Comparison of ENCODE assay signal across 4 worm cellular contexts in the genomic region with DNA sequence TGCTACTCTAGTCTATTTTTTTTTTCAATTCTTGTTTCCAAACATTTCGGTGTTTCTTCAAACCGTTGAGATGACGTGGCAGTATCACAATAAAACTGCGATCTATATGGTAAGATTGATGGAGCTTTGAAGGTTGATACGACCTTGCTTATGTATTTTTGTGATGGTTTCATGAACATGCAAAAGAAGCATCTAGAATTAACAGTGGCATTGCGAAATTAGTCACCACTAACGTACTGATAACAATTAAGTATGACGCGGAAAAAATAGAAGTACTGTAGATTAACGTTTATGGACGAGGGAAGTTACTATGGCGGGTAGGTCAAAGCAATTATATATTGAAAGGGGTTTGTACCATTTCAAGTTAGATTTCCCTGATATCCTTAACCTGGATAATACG.
TF ChIP-seq lines count a peak whose summit lies in the region.

No protein-coding gene starts in this region.

TF ChIP-seq in whole organism, L2 larva, 48 proteins besides CTCF, POLR2A, EP300 and RAD21:
- no peak for TF ChIP-seq nhr-129 (tag; optimal IDR thresholded peaks at IDR 0.05; lab: Kevin White, UChicago)
- peak; percentile 11 for TF ChIP-seq sma-3 (GFP tag; optimal IDR thresholded peaks at IDR 0.05; lab: Kevin White, UChicago)

TF ChIP-seq in whole organism, L3 larva, 47 proteins besides CTCF, POLR2A, EP300 and RAD21:
- TF ChIP-seq R02D3.7 (tag; optimal IDR thresholded peaks at IDR 0.05; lab: Kevin White, UChicago) = no peak
- TF ChIP-seq ceh-16 (tag; optimal IDR thresholded peaks at IDR 0.05; lab: Kevin White, UChicago) = no peak
- no peak for TF ChIP-seq egl-5 (tag; optimal IDR thresholded peaks at IDR 0.05; lab: Kevin White, UChicago)
- TF ChIP-seq tbx-2 (tag; optimal IDR thresholded peaks at IDR 0.05; lab: Kevin White, UChicago) = no peak
- TF ChIP-seq elt-2 (tag; optimal IDR thresholded peaks at IDR 0.05; lab: Kevin White, UChicago) = peak; percentile 45
- TF ChIP-seq nhr-23 (tag; optimal IDR thresholded peaks at IDR 0.05; lab: Kevin White, UChicago) = no peak
- TF ChIP-seq pqm-1 (tag; optimal IDR thresholded peaks at IDR 0.05; lab: Kevin White, UChicago) = peak; percentile 32
- no peak for TF ChIP-seq nhr-237 (tag; optimal IDR thresholded peaks at IDR 0.05; lab: Kevin White, UChicago)
- TF ChIP-seq lin-39 (tag; optimal IDR thresholded peaks at IDR 0.05; lab: Kevin White, UChicago) = no peak

TF ChIP-seq in whole organism, L4 larva, 104 proteins besides CTCF, POLR2A, EP300 and RAD21:
- TF ChIP-seq nhr-76 (tag; optimal IDR thresholded peaks at IDR 0.05; lab: Kevin White, UChicago) (no peak), skn-1 (tag; optimal IDR thresholded peaks at IDR 0.05; lab: Kevin White, UChicago) (no peak), daf-12 (tag; optimal IDR thresholded peaks at IDR 0.05; lab: Kevin White, UChicago) (no peak), dve-1 (tag; optimal IDR thresholded peaks at IDR 0.05; lab: Kevin White, UChicago; ENCODE audit: insufficient read depth) (peak; percentile 19), pqm-1 (tag; optimal IDR thresholded peaks at IDR 0.05; lab: Kevin White, UChicago) (peak; percentile 20), mdt-29 (GFP tag; IDR thresholded peaks at IDR 0.05; lab: Robert Waterston, UW) (peak; percentile 28; the same call in 1 of the 2 replicates), T20F7.1 (GFP tag; optimal IDR thresholded peaks at IDR 0.05; lab: Kevin White, UChicago) (peak; percentile 32), aha-1 (tag; lab: Kevin White, UChicago) (peak; percentile 83), lsy-2 (tag; optimal IDR thresholded peaks at IDR 0.05; lab: Kevin White, UChicago) (peak in 1 of 2 experiments; percentile 29)

TF ChIP-seq in whole organism, young adult, 124 proteins besides CTCF, POLR2A, EP300 and RAD21:
- TF ChIP-seq B0261.1 (tag; optimal IDR thresholded peaks at IDR 0.05; lab: Kevin White, UChicago) (no peak), cebp-1 (GFP tag; IDR thresholded peaks at IDR 0.05; lab: Robert Waterston, UW) (peak; percentile 72; the same call in 1 of the 2 replicates), cebp-1 (tag; optimal IDR thresholded peaks at IDR 0.05; lab: Kevin White, UChicago) (peak; percentile 86)
